Fruit fly (Drosophila melanogaster) whole organism, prepupa: ENCODE data around the gene CG8668.

Experiments used
- Blimp-1 ChIP-seq: fragments of 200-800 bp; sonication (Bioruptor generic); optimal IDR thresholded peaks from 3 replicates; lab custom pipeline; 2017; ENCODE audit warnings: missing biosample characterization, missing genetic modification characterization, mild to moderate bottlenecking, moderate library complexity, missing genetic modification reagents
- CG10631 ChIP-seq: fragments of 200-800 bp; sonication (Bioruptor generic); optimal IDR thresholded peaks from 2 replicates; lab custom pipeline; 2016; ENCODE audit warnings: missing biosample characterization, missing genetic modification characterization
- CG10669 ChIP-seq: fragments of 200-800 bp; sonication (Bioruptor generic); optimal IDR thresholded peaks from 3 replicates; lab custom pipeline; 2018; ENCODE audit warnings: missing biosample characterization, mild to moderate bottlenecking, missing genetic modification characterization, moderate library complexity
- CG11294 ChIP-seq: fragments of 200-800 bp; sonication (Bioruptor generic); IDR thresholded peaks from 2 replicates; pipeline ENCODE4 v1.3.6; 2022; ENCODE audit warnings: missing biosample characterization, missing genetic modification characterization
- CG11762 ChIP-seq: fragments of 200-800 bp; sonication (Bioruptor generic); optimal IDR thresholded peaks from 3 replicates; lab custom pipeline; 2016; ENCODE audit warnings: missing biosample characterization, missing genetic modification characterization; ENCODE audit not compliant: insufficient read depth
- CG15336 ChIP-seq: fragments of 200-800 bp; sonication (Bioruptor generic); IDR thresholded peaks from 2 replicates; pipeline ENCODE4 v1.3.6; 2022; ENCODE audit warnings: missing biosample characterization, missing genetic modification characterization
- CG1621 ChIP-seq: fragments of 200-800 bp; sonication (Bioruptor generic); optimal IDR thresholded peaks from 3 replicates; lab custom pipeline; 2018; ENCODE audit warnings: missing biosample characterization, mild to moderate bottlenecking, missing genetic modification characterization
- CG16779 ChIP-seq: fragments of 200-800 bp; sonication (Bioruptor generic); optimal IDR thresholded peaks from 3 replicates; lab custom pipeline; 2017; ENCODE audit warnings: missing biosample characterization, mild to moderate bottlenecking, missing genetic modification characterization
- CG31627 ChIP-seq: fragments of 200-800 bp; sonication (Bioruptor generic); optimal IDR thresholded peaks from 3 replicates; lab custom pipeline; 2016; ENCODE audit warnings: missing biosample characterization, missing genetic modification characterization
- CG34406 ChIP-seq: fragments of 200-800 bp; sonication (Bioruptor generic); optimal IDR thresholded peaks from 3 replicates; lab custom pipeline; 2016; ENCODE audit warnings: missing biosample characterization, missing genetic modification characterization
- CG4318 ChIP-seq: fragments of 200-800 bp; sonication (Bioruptor generic); optimal IDR thresholded peaks from 3 replicates; lab custom pipeline; 2017; ENCODE audit warnings: missing biosample characterization, mild to moderate bottlenecking, missing genetic modification characterization
- CG6163 ChIP-seq: fragments of 200-800 bp; sonication (Bioruptor generic); IDR thresholded peaks from 3 replicates; pipeline ENCODE4 v1.3.6; 2022; ENCODE audit warnings: missing biosample characterization, missing genetic modification characterization
- CG6276 ChIP-seq: fragments of 200-800 bp; sonication (Bioruptor generic); optimal IDR thresholded peaks from 2 replicates; lab custom pipeline; 2017; ENCODE audit warnings: missing biosample characterization, mild to moderate bottlenecking, missing genetic modification characterization
- CG6792 ChIP-seq: fragments of 200-800 bp; sonication (Bioruptor generic); optimal IDR thresholded peaks from 3 replicates; lab custom pipeline; 2016; ENCODE audit warnings: missing biosample characterization, missing genetic modification characterization
- CG6854 ChIP-seq: fragments of 200-800 bp; sonication (Bioruptor generic); optimal IDR thresholded peaks from 2 replicates; lab custom pipeline; 2017; ENCODE audit warnings: missing biosample characterization, mild to moderate bottlenecking, missing genetic modification characterization
- CG7368 ChIP-seq: fragments of 200-800 bp; sonication (Bioruptor generic); optimal IDR thresholded peaks from 3 replicates; lab custom pipeline; 2016; ENCODE audit warnings: missing biosample characterization, missing genetic modification characterization
- CG8119 ChIP-seq: fragments of 200-800 bp; sonication (Bioruptor generic); IDR thresholded peaks from 3 replicates; pipeline ENCODE4 v1.3.6; 2022; ENCODE audit warnings: missing biosample characterization, missing genetic modification characterization
- CG8319 ChIP-seq: fragments of 200-800 bp; sonication (Bioruptor generic); optimal IDR thresholded peaks from 3 replicates; lab custom pipeline; 2016; ENCODE audit warnings: missing biosample characterization, missing genetic modification characterization
- Eip78C ChIP-seq: fragments of 200-800 bp; sonication (Bioruptor generic); peaks from one replicate; lab custom pipeline; 2016; ENCODE audit warnings: missing biosample characterization, missing genetic modification characterization
- Eip93F ChIP-seq: fragments of 200-800 bp; sonication (Bioruptor generic); optimal IDR thresholded peaks from 2 replicates; lab custom pipeline; 2016; ENCODE audit warnings: missing biosample characterization, mild to moderate bottlenecking, missing genetic modification characterization
- Ets21C ChIP-seq: fragments of 200-800 bp; sonication (Bioruptor generic); optimal IDR thresholded peaks from 3 replicates; lab custom pipeline; 2016; ENCODE audit warnings: missing biosample characterization, missing genetic modification characterization
- Ets96B ChIP-seq: fragments of 200-800 bp; optimal IDR thresholded peaks from 2 replicates; lab custom pipeline; 2019; ENCODE audit warnings: missing biosample characterization, mild to moderate bottlenecking, missing genetic modification characterization, moderate library complexity
- Gug ChIP-seq: fragments of 200-800 bp; sonication (Bioruptor generic); IDR thresholded peaks from 2 replicates; pipeline ENCODE4 v1.3.6; 2022; ENCODE audit warnings: missing biosample characterization, missing genetic modification characterization
- Hr38 ChIP-seq: sonication (Bioruptor generic); optimal IDR thresholded peaks from 2 replicates; lab custom pipeline; 2016; ENCODE audit warnings: missing biosample characterization, missing genetic modification characterization
- Hr39 ChIP-seq: fragments of 200-800 bp; sonication (Bioruptor generic); optimal IDR thresholded peaks from 2 replicates; lab custom pipeline; 2016; ENCODE audit warnings: missing biosample characterization, missing genetic modification characterization
- Hr4 ChIP-seq: fragments of 200-800 bp; sonication (Bioruptor generic); optimal IDR thresholded peaks from 3 replicates; lab custom pipeline; 2016; ENCODE audit warnings: missing biosample characterization, missing genetic modification characterization
- Lpt ChIP-seq: fragments of 200-800 bp; sonication (Bioruptor generic); optimal IDR thresholded peaks from 3 replicates; lab custom pipeline; 2016; ENCODE audit warnings: missing biosample characterization, missing genetic modification characterization
- OdsH ChIP-seq: fragments of 200-800 bp; sonication (Bioruptor generic); optimal IDR thresholded peaks from 3 replicates; lab custom pipeline; 2016; ENCODE audit warnings: missing biosample characterization, missing genetic modification characterization
- Sox102F ChIP-seq: fragments of 200-800 bp; sonication (Bioruptor generic); optimal IDR thresholded peaks from 2 replicates; lab custom pipeline; 2016; ENCODE audit warnings: missing biosample characterization, mild to moderate bottlenecking, missing genetic modification characterization
- Sox14 ChIP-seq: fragments of 200-800 bp; sonication (Bioruptor generic); optimal IDR thresholded peaks from 3 replicates; lab custom pipeline; 2016; ENCODE audit warnings: missing biosample characterization, missing genetic modification characterization
- Sox15 ChIP-seq: fragments of 200-800 bp; sonication (Bioruptor generic); optimal IDR thresholded peaks from 3 replicates; lab custom pipeline; 2016; ENCODE audit warnings: missing biosample characterization, missing genetic modification characterization
- achi ChIP-seq: fragments of 200-800 bp; sonication (Bioruptor generic); optimal IDR thresholded peaks from 3 replicates; lab custom pipeline; 2016; ENCODE audit warnings: missing biosample characterization, missing genetic modification characterization
- acj6 ChIP-seq: fragments of 200-800 bp; sonication (Bioruptor generic); optimal IDR thresholded peaks from 3 replicates; lab custom pipeline; 2016; ENCODE audit warnings: missing biosample characterization, missing genetic modification characterization
- dac ChIP-seq: fragments of 200-800 bp; sonication (Bioruptor generic); optimal IDR thresholded peaks from 2 replicates; lab custom pipeline; 2017; ENCODE audit warnings: missing biosample characterization, mild to moderate bottlenecking, missing genetic modification characterization
- dsx ChIP-seq: fragments of 200-800 bp; optimal IDR thresholded peaks from 3 replicates; lab custom pipeline; 2019; ENCODE audit warnings: missing biosample characterization, mild to moderate bottlenecking, missing genetic modification characterization, moderate library complexity; ENCODE audit not compliant: poor library complexity, severe bottlenecking
- esn ChIP-seq: fragments of 200-800 bp; sonication (Bioruptor generic); optimal IDR thresholded peaks from 2 replicates; lab custom pipeline; 2016; ENCODE audit warnings: missing biosample characterization, mild to moderate bottlenecking, missing genetic modification characterization, moderate library complexity
- fd85E ChIP-seq: fragments of 200-800 bp; sonication (Bioruptor generic); optimal IDR thresholded peaks from 3 replicates; lab custom pipeline; 2016; ENCODE audit warnings: missing biosample characterization, missing genetic modification characterization
- lz ChIP-seq: fragments of 200-800 bp; sonication (Bioruptor generic); optimal IDR thresholded peaks from 3 replicates; lab custom pipeline; 2016; ENCODE audit warnings: missing biosample characterization, missing genetic modification characterization
- net ChIP-seq: fragments of 200-800 bp; sonication (Bioruptor generic); optimal IDR thresholded peaks from 3 replicates; lab custom pipeline; 2016; ENCODE audit warnings: missing biosample characterization, missing genetic modification characterization
- pdm3 ChIP-seq: fragments of 200-800 bp; sonication (Bioruptor generic); optimal IDR thresholded peaks from 3 replicates; lab custom pipeline; 2016; ENCODE audit warnings: missing biosample characterization, missing genetic modification characterization
- salr ChIP-seq, 2 experiments: fragments of 200-800 bp; sonication (Bioruptor generic); optimal IDR thresholded peaks; 3 replicates each; lab custom pipeline; 2016 to 2018; ENCODE audit warnings: missing biosample characterization in 2 of 2, missing genetic modification characterization in 2 of 2, mild to moderate bottlenecking in 1 of 2
- spab ChIP-seq: fragments of 200-800 bp; sonication (Bioruptor generic); optimal IDR thresholded peaks from 2 replicates; lab custom pipeline; 2017; ENCODE audit warnings: missing biosample characterization, mild to moderate bottlenecking, missing genetic modification characterization, missing genetic modification reagents
- ss ChIP-seq, 2 experiments: fragments of 200-800 bp; sonication (Bioruptor generic); optimal IDR thresholded peaks; 2 replicates in 1 of 2; 3 replicates in 1 of 2; lab custom pipeline; 2017 to 2018; ENCODE audit warnings: mild to moderate bottlenecking in 2 of 2, missing biosample characterization in 2 of 2, missing genetic modification characterization in 2 of 2, moderate library complexity in 1 of 2
- svp ChIP-seq: fragments of 200-800 bp; sonication (Bioruptor generic); peaks from one replicate; lab custom pipeline; 2016; ENCODE audit warnings: missing biosample characterization, missing genetic modification characterization

CG8668 gene

dm6 chr2L:8126849-8127602 lies at the start of gene CG8668, which contains the start of gene CG12375:
Gene CG8668 (plus strand): TSS chr2L:8127001.
Gene CG12375 (minus strand): TSS chr2L:8126890.
- TF ChIP-seq fd85E (GFP tag; lab: Kevin White, UChicago) (no peak), CG7368 (GFP tag; lab: Kevin White, UChicago) (no peak), esn (GFP tag; lab: Kevin White, UChicago) (peak; percentile 29), Ets96B (tag; lab: Kevin White, UChicago) (no peak), Sox102F (GFP tag; lab: Kevin White, UChicago) (no peak), CG6792 (GFP tag; lab: Kevin White, UChicago) (no peak), CG6163 (GFP tag; lab: Robert Waterston, UW) (0 out of 3 replicates have a peak, but pooled peaks have one; percentile 9), CG6854 (GFP tag; lab: Kevin White, UChicago) (peak; percentile 11), Hr4 (GFP tag; lab: Kevin White, UChicago) (no peak), ss (GFP tag; optimal IDR thresholded peaks at IDR 0.05; lab: Kevin White, UChicago) (no peak), Eip78C (peak; percentile 59), CG16779 (tag; lab: Kevin White, UChicago) (no peak), Eip93F (peak; percentile 9), Sox14 (GFP tag; lab: Kevin White, UChicago) (no peak)
- TF ChIP-seq, all 60 proteins: peak for 5

- TF ChIP-seq Lpt (peak; percentile 9), CG15336 (GFP tag; lab: Robert Waterston, UW) (peak; percentile 85), CG8119 (GFP tag; lab: Robert Waterston, UW) (peak; percentile 79), svp (GFP tag; lab: Kevin White, UChicago) (no peak), CG11294 (GFP tag; lab: Robert Waterston, UW) (no peak), dac (no peak)
Measured at dm6 chr2L:8080645-8081044, 46.2 kb upstream of the CG8668 start.

- no peak for TF ChIP-seq Ets21C (GFP tag; lab: Kevin White, UChicago)
- TF ChIP-seq CG8319 (GFP tag; lab: Kevin White, UChicago): no peak
- TF ChIP-seq acj6 (GFP tag; lab: Kevin White, UChicago): peak; percentile 83
- no peak for TF ChIP-seq CG1621 (tag; lab: Kevin White, UChicago)
- TF ChIP-seq Hr38 (GFP tag; lab: Kevin White, UChicago): no peak
- TF ChIP-seq CG11294 (GFP tag; lab: Robert Waterston, UW): no peak
- no peak for TF ChIP-seq CG6276 (GFP tag; lab: Kevin White, UChicago)
- TF ChIP-seq CG11762 (GFP tag; lab: Kevin White, UChicago): no peak
- peak; percentile 89 for TF ChIP-seq Eip78C
- peak; percentile 88 for TF ChIP-seq CG10631
- peak; percentile 82 for TF ChIP-seq esn (GFP tag; lab: Kevin White, UChicago)
- peak; percentile 70 for TF ChIP-seq pdm3
- peak; percentile 88 for TF ChIP-seq OdsH (GFP tag; lab: Kevin White, UChicago)
- no peak for TF ChIP-seq Blimp-1
- peak; percentile 83 for TF ChIP-seq CG6792 (GFP tag; lab: Kevin White, UChicago)
- peak; percentile 60 for TF ChIP-seq lz (GFP tag; lab: Kevin White, UChicago)
- no peak for TF ChIP-seq dsx (GFP tag; lab: Kevin White, UChicago)
- peak; percentile 60 for TF ChIP-seq Lpt
- peak; percentile 94 for TF ChIP-seq CG15336 (GFP tag; lab: Robert Waterston, UW)
- TF ChIP-seq Sox15 (GFP tag; lab: Kevin White, UChicago): peak; percentile 51
- TF ChIP-seq salr (GFP tag; optimal IDR thresholded peaks at IDR 0.05; lab: Kevin White, UChicago): peak; percentile 48 to 84
- peak; percentile 96 for TF ChIP-seq CG8119 (GFP tag; lab: Robert Waterston, UW)
- peak; percentile 57 for TF ChIP-seq Sox14 (GFP tag; lab: Kevin White, UChicago)
- TF ChIP-seq net: peak; percentile 13
- TF ChIP-seq spab (GFP tag; lab: Kevin White, UChicago): no peak
- TF ChIP-seq CG10669 (GFP tag; lab: Kevin White, UChicago): no peak
- no peak for TF ChIP-seq Gug (GFP tag; lab: Robert Waterston, UW)
- peak; percentile 83 for TF ChIP-seq CG34406 (GFP tag; lab: Kevin White, UChicago)
- TF ChIP-seq achi (GFP tag; lab: Kevin White, UChicago): peak; percentile 82
- TF ChIP-seq CG31627 (GFP tag; lab: Kevin White, UChicago): peak; percentile 44
- TF ChIP-seq CG4318 (GFP tag; lab: Kevin White, UChicago): peak; percentile 71
- peak; percentile 46 for TF ChIP-seq Hr39 (GFP tag; lab: Kevin White, UChicago)
Measured at dm6 chr2L:8081640-8082485, 44.9 kb upstream of the CG8668 start.
